Fruit fly (Drosophila melanogaster) whole organism, embryonic: ENCODE measurements around the gene Idh3g.

Source experiments
- Aef1 ChIP-seq: fragments of 200-800 bp; sonication (Bioruptor generic); IDR thresholded peaks from 3 replicates; pipeline ENCODE4 v1.3.6; 2022; ENCODE audit warnings: missing biosample characterization, missing genetic modification characterization
- Blimp-1 ChIP-seq: fragments of 200-800 bp; sonication (Bioruptor generic); optimal IDR thresholded peaks from 3 replicates; lab custom pipeline; 2018; ENCODE audit warnings: missing biosample characterization, missing genetic modification characterization, mild to moderate bottlenecking, moderate library complexity, missing genetic modification reagents
- CG10321 ChIP-seq: fragments of 200-800 bp; sonication (Bioruptor generic); IDR thresholded peaks from 2 replicates; pipeline ENCODE4 v1.3.6; 2022; ENCODE audit warnings: missing biosample characterization, missing genetic modification characterization
- CG10979 ChIP-seq: fragments of 200-800 bp; sonication (Bioruptor generic); optimal IDR thresholded peaks from 2 replicates; lab custom pipeline; 2018; ENCODE audit warnings: missing biosample characterization, mild to moderate bottlenecking, missing genetic modification characterization, moderate library complexity
- CG11695 ChIP-seq: fragments of 200-800 bp; sonication (Bioruptor generic); IDR thresholded peaks from 3 replicates; pipeline ENCODE4 v1.3.6; 2022; ENCODE audit warnings: missing biosample characterization, missing genetic modification characterization
- CG12236 ChIP-seq: fragments of 200-800 bp; sonication (Bioruptor generic); optimal IDR thresholded peaks from 2 replicates; lab custom pipeline; 2016; ENCODE audit warnings: missing biosample characterization, missing genetic modification characterization
- CG13894 ChIP-seq: fragments of 200-800 bp; sonication (Bioruptor generic); optimal IDR thresholded peaks from 3 replicates; lab custom pipeline; 2018; ENCODE audit warnings: missing biosample characterization, mild to moderate bottlenecking, missing genetic modification characterization, moderate library complexity
- CG14050 ChIP-seq: fragments of 200-800 bp; sonication (Bioruptor generic); IDR thresholded peaks from 3 replicates; pipeline ENCODE4 v1.3.6; 2022; ENCODE audit warnings: missing biosample characterization, missing genetic modification characterization
- CG14441 ChIP-seq: fragments of 200-800 bp; sonication (Bioruptor generic); IDR thresholded peaks from 2 replicates; pipeline ENCODE4 v1.3.6; 2022; ENCODE audit warnings: missing biosample characterization, missing genetic modification characterization
- CG1602 ChIP-seq: fragments of 200-800 bp; sonication (Bioruptor generic); optimal IDR thresholded peaks from 3 replicates; lab custom pipeline; 2016; ENCODE audit warnings: missing biosample characterization, missing genetic modification characterization
- CG1603 ChIP-seq: fragments of 200-800 bp; sonication (Bioruptor generic); optimal IDR thresholded peaks from 2 replicates; lab custom pipeline; 2019; ENCODE audit warnings: missing biosample characterization, mild to moderate bottlenecking, missing genetic modification characterization, moderate library complexity
- CG16815 ChIP-seq: fragments of 200-800 bp; sonication (Bioruptor generic); optimal IDR thresholded peaks from 3 replicates; lab custom pipeline; 2017; ENCODE audit warnings: missing biosample characterization, mild to moderate bottlenecking, missing genetic modification characterization
- CG16863 ChIP-seq: fragments of 200-800 bp; sonication (Bioruptor generic); optimal IDR thresholded peaks from 3 replicates; lab custom pipeline; 2016; ENCODE audit warnings: missing biosample characterization, missing genetic modification characterization
- CG17612 ChIP-seq: fragments of 200-800 bp; sonication (Bioruptor generic); IDR thresholded peaks from 2 replicates; pipeline ENCODE4 v1.3.6; 2022; ENCODE audit warnings: missing biosample characterization, missing genetic modification characterization
- CG17912 ChIP-seq: fragments of 200-800 bp; sonication (Bioruptor generic); optimal IDR thresholded peaks from 2 replicates; lab custom pipeline; 2018; ENCODE audit warnings: missing biosample characterization, mild to moderate bottlenecking, missing genetic modification characterization
- CG1832 ChIP-seq: fragments of 200-800 bp; sonication (Bioruptor generic); optimal IDR thresholded peaks from 2 replicates; lab custom pipeline; 2017; ENCODE audit warnings: missing biosample characterization, mild to moderate bottlenecking, missing genetic modification characterization, inconsistent platforms
- CG30020 ChIP-seq: fragments of 200-800 bp; optimal IDR thresholded peaks from 2 replicates; lab custom pipeline; 2019; ENCODE audit warnings: missing biosample characterization, mild to moderate bottlenecking, missing genetic modification characterization, moderate library complexity
- CG31224 ChIP-seq: fragments of 200-800 bp; sonication (Bioruptor generic); IDR thresholded peaks from 2 replicates; pipeline ENCODE4 v1.3.6; 2022; ENCODE audit warnings: missing biosample characterization, missing genetic modification characterization
- CG33213 ChIP-seq: fragments of 200-800 bp; sonication (Bioruptor generic); optimal IDR thresholded peaks from 3 replicates; lab custom pipeline; 2016; ENCODE audit warnings: missing biosample characterization, missing genetic modification characterization
- CG43689 ChIP-seq: fragments of 200-800 bp; sonication (Bioruptor generic); IDR thresholded peaks from 2 replicates; pipeline ENCODE4 v1.3.6; 2022; ENCODE audit warnings: missing biosample characterization, missing genetic modification characterization
- CG6791 ChIP-seq: fragments of 200-800 bp; sonication (Bioruptor generic); IDR thresholded peaks from 3 replicates; pipeline ENCODE4 v1.3.6; 2022; ENCODE audit warnings: missing biosample characterization, missing genetic modification characterization; ENCODE audit not compliant: partially characterized antibody
- CrebB ChIP-seq: fragments of 200-800 bp; sonication (Bioruptor generic); optimal IDR thresholded peaks from 3 replicates; lab custom pipeline; 2018; ENCODE audit warnings: missing biosample characterization, mild to moderate bottlenecking, missing genetic modification characterization
- Fer2 ChIP-seq: fragments of 200-800 bp; sonication (Bioruptor generic); optimal IDR thresholded peaks from 2 replicates; lab custom pipeline; 2018; ENCODE audit warnings: missing biosample characterization, mild to moderate bottlenecking, missing genetic modification characterization, moderate library complexity
- HHEX ChIP-seq: fragments of 200-800 bp; sonication (Bioruptor generic); optimal IDR thresholded peaks from 3 replicates; lab custom pipeline; 2017; ENCODE audit warnings: missing biosample characterization, mild to moderate bottlenecking, missing genetic modification characterization, missing genetic modification reagents
- Kr ChIP-seq: fragments of 200-800 bp; sonication (Bioruptor generic); optimal IDR thresholded peaks from 2 replicates; lab custom pipeline; 2017; ENCODE audit warnings: missing biosample characterization, mild to moderate bottlenecking, missing genetic modification characterization
- Lhr ChIP-seq: fragments of 200-800 bp; sonication (Bioruptor generic); optimal IDR thresholded peaks from 3 replicates; lab custom pipeline; 2017; ENCODE audit warnings: mild to moderate bottlenecking, missing biosample characterization, missing genetic modification reagents, missing genetic modification characterization
- MESR4 ChIP-seq: fragments of 200-800 bp; sonication (Bioruptor generic); optimal IDR thresholded peaks from 2 replicates; lab custom pipeline; 2018; ENCODE audit warnings: missing biosample characterization, mild to moderate bottlenecking, missing genetic modification characterization, moderate library complexity
- MTF-1 ChIP-seq: fragments of 200-800 bp; sonication (Bioruptor generic); optimal IDR thresholded peaks from 2 replicates; lab custom pipeline; 2018; ENCODE audit warnings: missing biosample characterization, mild to moderate bottlenecking, missing genetic modification characterization, borderline replicate concordance
- Neu2 ChIP-seq: fragments of 200-800 bp; sonication (Bioruptor generic); optimal IDR thresholded peaks from 3 replicates; lab custom pipeline; 2016; ENCODE audit warnings: missing biosample characterization, missing genetic modification characterization, borderline replicate concordance
- Oaz ChIP-seq: fragments of 200-800 bp; sonication (Bioruptor generic); IDR thresholded peaks from 2 replicates; pipeline ENCODE4 v1.3.6; 2022; ENCODE audit warnings: missing biosample characterization, missing genetic modification characterization
- Optix ChIP-seq: fragments of 200-800 bp; sonication (Bioruptor generic); IDR thresholded peaks from 3 replicates; pipeline ENCODE4 v1.3.6; 2022; ENCODE audit warnings: missing biosample characterization, missing genetic modification characterization
- Poxn ChIP-seq: fragments of 200-800 bp; sonication (Bioruptor generic); IDR thresholded peaks from 2 replicates; pipeline ENCODE4 v1.3.6; 2022; ENCODE audit warnings: missing biosample characterization, missing genetic modification characterization
- Sox100B ChIP-seq: fragments of 200-800 bp; sonication (Bioruptor generic); optimal IDR thresholded peaks from 3 replicates; lab custom pipeline; 2018; ENCODE audit warnings: missing biosample characterization, mild to moderate bottlenecking, missing genetic modification characterization
- Taf1 ChIP-seq: fragments of 200-800 bp; sonication (Bioruptor generic); IDR thresholded peaks from 2 replicates; pipeline ENCODE4 v1.3.6; 2022; ENCODE audit warnings: missing biosample characterization, missing genetic modification characterization
- Xrp1 ChIP-seq: fragments of 200-800 bp; sonication (Bioruptor generic); IDR thresholded peaks from 2 replicates; pipeline ENCODE4 v1.3.6; 2022; ENCODE audit warnings: missing biosample characterization, missing genetic modification characterization
- chif ChIP-seq, 2 experiments: fragments of 200-800 bp; sonication (Bioruptor generic); optimal IDR thresholded peaks; 3 replicates each; lab custom pipeline; 2016; ENCODE audit warnings: missing biosample characterization in 2 of 2, missing genetic modification characterization in 2 of 2
- dm ChIP-seq: fragments of 200-800 bp; sonication (Bioruptor generic); optimal IDR thresholded peaks from 3 replicates; lab custom pipeline; 2016; ENCODE audit warnings: missing biosample characterization, missing genetic modification characterization
- gcm ChIP-seq: fragments of 200-800 bp; sonication (Bioruptor generic); optimal IDR thresholded peaks from 2 replicates; lab custom pipeline; 2019; ENCODE audit warnings: missing biosample characterization, mild to moderate bottlenecking, missing genetic modification characterization, moderate library complexity
- gem ChIP-seq: fragments of 200-800 bp; sonication (Bioruptor generic); optimal IDR thresholded peaks from 2 replicates; lab custom pipeline; 2019; ENCODE audit warnings: missing biosample characterization, mild to moderate bottlenecking, missing genetic modification characterization, moderate library complexity
- jigr1 ChIP-seq: fragments of 200-800 bp; sonication (Bioruptor generic); IDR thresholded peaks from 3 replicates; pipeline ENCODE4 v1.3.6; 2022; ENCODE audit warnings: missing biosample characterization, missing genetic modification characterization
- jumu ChIP-seq: fragments of 200-800 bp; sonication (Bioruptor generic); optimal IDR thresholded peaks from 3 replicates; lab custom pipeline; 2016; ENCODE audit warnings: missing biosample characterization, missing genetic modification characterization
- lbe ChIP-seq: fragments of 200-800 bp; sonication (Bioruptor generic); optimal IDR thresholded peaks from 2 replicates; lab custom pipeline; 2016; ENCODE audit warnings: missing biosample characterization, mild to moderate bottlenecking, missing genetic modification characterization
- oc ChIP-seq: fragments of 200-800 bp; sonication (Bioruptor generic); optimal IDR thresholded peaks from 2 replicates; lab custom pipeline; 2018; ENCODE audit warnings: missing biosample characterization, mild to moderate bottlenecking, missing genetic modification characterization, moderate library complexity
- pan ChIP-seq, 4 experiments: fragments of >200 bp in 3 of 4; fragments of 200-800 bp in 1 of 4; sonication (Bioruptor generic) in 1 of 4; optimal IDR thresholded peaks in 3 of 4; IDR thresholded peaks in 1 of 4; 2 replicates each; pipeline versions ENCODE4 v1.3.6 to Lab custom; 2017 to 2022; ENCODE audit warnings: missing biosample characterization in 2 of 4, missing genetic modification characterization in 2 of 4, mixed read lengths in 1 of 4
- ranshi ChIP-seq: fragments of 200-800 bp; sonication (Bioruptor generic); IDR thresholded peaks from 2 replicates; pipeline ENCODE4 v1.3.6; 2022; ENCODE audit warnings: missing biosample characterization, missing genetic modification characterization
- schlank ChIP-seq: fragments of 200-800 bp; sonication (Bioruptor generic); optimal IDR thresholded peaks from 2 replicates; lab custom pipeline; 2018; ENCODE audit warnings: missing biosample characterization, mild to moderate bottlenecking, missing genetic modification characterization
- toy ChIP-seq: fragments of 200-800 bp; sonication (Bioruptor generic); IDR thresholded peaks from 2 replicates; pipeline ENCODE4 v1.3.6; 2022; ENCODE audit warnings: missing biosample characterization, missing genetic modification characterization
- tx ChIP-seq: fragments of 200-800 bp; sonication (Bioruptor generic); optimal IDR thresholded peaks from 2 replicates; lab custom pipeline; 2016; ENCODE audit warnings: missing biosample characterization, missing genetic modification characterization
- vnd ChIP-seq: fragments of 200-800 bp; sonication (Bioruptor generic); IDR thresholded peaks from 3 replicates; pipeline ENCODE4 v1.3.6; 2022; ENCODE audit warnings: missing biosample characterization, missing genetic modification characterization; ENCODE audit not compliant: partially characterized antibody
- zen ChIP-seq: fragments of 200-800 bp; sonication (Bioruptor generic); optimal IDR thresholded peaks from 3 replicates; lab custom pipeline; 2018; ENCODE audit warnings: missing biosample characterization, mild to moderate bottlenecking, missing genetic modification characterization, moderate library complexity

Idh3g gene

DNA sequence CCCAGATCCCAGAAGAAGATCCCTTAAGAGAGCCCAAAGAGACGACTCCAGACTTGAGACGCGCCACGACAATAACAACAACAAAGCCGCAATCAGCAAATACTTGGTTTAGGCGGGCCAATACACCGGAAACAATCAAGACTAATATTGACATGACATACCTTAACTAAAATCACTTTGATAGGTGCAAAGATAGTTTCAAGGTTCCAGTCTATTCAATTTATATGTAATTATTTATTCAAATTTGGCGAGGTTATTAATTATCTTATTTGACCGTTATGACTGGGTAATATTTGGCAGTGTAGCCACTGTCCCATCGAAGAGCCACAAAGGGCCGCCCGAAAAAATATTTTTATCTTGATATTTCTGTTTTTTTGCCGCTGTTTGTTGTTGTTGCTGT is 40.2 kb upstream of the Idh3g start (continued):
- TF ChIP-seq CG17912 (GFP tag; lab: Kevin White, UChicago) (no peak), chif (GFP tag; optimal IDR thresholded peaks at IDR 0.05; lab: Kevin White, UChicago) (peak; percentile 27 to 54), gcm (GFP tag; lab: Kevin White, UChicago) (peak; percentile 30), Oaz (no peak), schlank (no peak), Fer2 (tag; lab: Kevin White, UChicago) (no peak), ranshi (GFP tag; lab: Robert Waterston, UW) (no peak), jigr1 (GFP tag; lab: Robert Waterston, UW) (0 out of 3 replicates have a peak, but pooled peaks have one; percentile 61), Sox100B (GFP tag; lab: Kevin White, UChicago) (peak; percentile 16), Blimp-1 (GFP tag; lab: Kevin White, UChicago) (peak; percentile 55), CG1603 (peak; percentile 76), HHEX (no peak), Kr (GFP tag; lab: Kevin White, UChicago) (no peak), CG11695 (GFP tag; lab: Robert Waterston, UW) (peak; percentile 60; the same call in 2 of the 3 replicates), vnd (no peak), Aef1 (GFP tag; lab: Robert Waterston, UW) (peak; percentile 61; the same call in 2 of the 3 replicates), Poxn (GFP tag; lab: Robert Waterston, UW) (no peak), CG17612 (GFP tag; lab: Robert Waterston, UW) (no peak), CG16815 (GFP tag; lab: Kevin White, UChicago) (peak; percentile 45), CG10979 (peak; percentile 77), CG6791 (GFP tag; lab: Robert Waterston, UW) (no peak), CG14050 (GFP tag; lab: Robert Waterston, UW) (peak; percentile 26; the same call in 2 of the 3 replicates), Neu2 (no peak), jumu (GFP tag; lab: Kevin White, UChicago) (peak; percentile 29), tx (GFP tag; lab: Kevin White, UChicago) (no peak), CG16863 (GFP tag; lab: Kevin White, UChicago) (no peak), Optix (GFP tag; lab: Robert Waterston, UW) (no peak), dm (GFP tag; lab: Kevin White, UChicago) (no peak), CG43689 (GFP tag; lab: Robert Waterston, UW) (no peak), CG33213 (GFP tag; lab: Kevin White, UChicago) (peak; percentile 19), zen (tag; lab: Kevin White, UChicago) (peak; percentile 85), pan (optimal IDR thresholded peaks at IDR 0.05; lab: Kevin White, UChicago) (no peak), pan (GFP tag; optimal IDR thresholded peaks at IDR 0.05 in 1 of 2, IDR thresholded peaks at IDR 0.05 in 1 of 2) (peak in 1 of 2 experiments; percentile 59), Xrp1 (GFP tag; lab: Robert Waterston, UW) (peak; percentile 79), MTF-1 (GFP tag; lab: Kevin White, UChicago) (no peak), oc (tag; lab: Kevin White, UChicago) (no peak), CG30020 (tag; lab: Kevin White, UChicago) (no peak), gem (tag; lab: Kevin White, UChicago) (peak; percentile 79), CG1602 (GFP tag; lab: Kevin White, UChicago) (peak; percentile 43), MESR4 (GFP tag; lab: Kevin White, UChicago) (no peak), CG1832 (no peak), CG13894 (tag; lab: Kevin White, UChicago) (no peak), CG14441 (peak; percentile 41; the same call in 1 of the 2 replicates), CG31224 (no peak), toy (GFP tag; lab: Robert Waterston, UW) (no peak), CG10321 (GFP tag; lab: Robert Waterston, UW) (no peak), lbe (peak; percentile 96), CrebB (tag; lab: Kevin White, UChicago) (no peak), CG12236 (GFP tag; lab: Kevin White, UChicago) (no peak), Taf1 (GFP tag; lab: Robert Waterston, UW) (0 out of 2 replicates have a peak, but pooled peaks have one; percentile 15), Lhr (GFP tag; lab: Kevin White, UChicago) (no peak)
